Worm (Caenorhabditis elegans) whole organism, L4 larva: ENCODE data around the gene srz-67.

Experiments
- ces-1 ChIP-seq: fragments of 150-350 bp; sonication (generic microtip); optimal IDR thresholded peaks from 4 replicates; lab custom pipeline; 2014; ENCODE audit warnings: missing biosample characterization, missing genetic modification reagents, missing genetic modification characterization
- fos-1 ChIP-seq: fragments of 150-350 bp; optimal IDR thresholded peaks from 2 replicates; lab custom pipeline; 2014; ENCODE audit warnings: missing biosample characterization, missing genetic modification characterization
- hmg-1.1 ChIP-seq: fragments of 200-800 bp; sonication (Bioruptor generic); IDR thresholded peaks from 2 replicates; pipeline ENCODE4 v1.3.6; 2022; ENCODE audit warnings: missing genetic modification reagents, missing genetic modification characterization, missing compliant biosample characterization
- lin-1 ChIP-seq: fragments of 200-800 bp; sonication (Bioruptor generic); IDR thresholded peaks from 2 replicates; pipeline ENCODE4 v1.3.6; 2022; ENCODE audit warnings: missing genetic modification reagents, missing genetic modification characterization, missing compliant biosample characterization
- mxl-2 ChIP-seq: fragments of 200-800 bp; sonication (Bioruptor generic); conservative IDR thresholded peaks from 2 replicates; pipeline ENCODE4 v1.3.6; 2022; ENCODE audit warnings: missing genetic modification reagents, missing genetic modification characterization, missing compliant biosample characterization
- nhr-237 ChIP-seq: sonication (generic microtip); optimal IDR thresholded peaks from 2 replicates; lab custom pipeline; 2017; ENCODE audit warnings: missing biosample characterization, missing genetic modification characterization
- nhr-28 ChIP-seq: fragments of 150-350 bp; optimal IDR thresholded peaks from 2 replicates; lab custom pipeline; 2014; ENCODE audit warnings: missing biosample characterization, missing genetic modification characterization
- pqm-1 ChIP-seq: sonication (generic microtip); optimal IDR thresholded peaks from 2 replicates; lab custom pipeline; 2017; ENCODE audit warnings: missing biosample characterization, missing genetic modification characterization

DNA sequence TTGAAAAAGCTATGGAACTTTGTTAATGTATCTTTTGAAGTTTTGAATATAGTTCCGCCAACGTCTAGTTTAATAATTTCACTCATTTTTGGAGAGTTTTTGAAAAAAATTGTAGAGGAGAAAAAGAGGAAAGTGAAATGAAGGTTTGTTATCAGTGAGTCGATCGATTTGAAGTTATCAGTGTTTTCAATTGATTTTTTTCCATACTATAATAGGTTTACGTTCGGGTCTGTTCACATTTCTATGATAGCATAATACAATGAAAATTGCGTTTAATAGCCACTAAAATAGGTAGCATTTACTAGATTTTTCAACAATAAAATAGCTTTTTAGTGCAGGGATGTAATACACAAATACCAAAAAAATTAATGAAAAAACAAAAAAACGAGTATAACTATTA, 11.7 kb downstream of the srz-67 start, which contains the start of gene ZC239.16:
- TF ChIP-seq mxl-2 (no peak), fos-1 (no peak), pqm-1 (tag; lab: Kevin White, UChicago) (peak; percentile 38), ces-1 (GFP tag; lab: Kevin White, UChicago) (no peak), nhr-28 (tag; lab: Kevin White, UChicago) (peak; percentile 50), nhr-237 (no peak), hmg-1.1 (no peak), lin-1 (no peak)
